Worm (Caenorhabditis elegans) whole organism, L2 larva: ENCODE data around the gene prk-2.

ENCODE experiments used
- C34F6.9 ChIP-seq: fragments of 150-350 bp; optimal IDR thresholded peaks from 2 replicates; lab custom pipeline; 2014; ENCODE audit warnings: missing biosample characterization, missing genetic modification characterization
- aly-2 ChIP-seq: fragments of 150-350 bp; optimal IDR thresholded peaks from 2 replicates; lab custom pipeline; 2014; ENCODE audit warnings: missing biosample characterization, missing genetic modification characterization
- ama-1 ChIP-seq: fragments of 150-350 bp; optimal IDR thresholded peaks from 2 replicates; lab custom pipeline; 2018; ENCODE audit warnings: inconsistent platforms
- blmp-1 ChIP-seq: sonication (generic microtip); optimal IDR thresholded peaks from 2 replicates; lab custom pipeline; 2017; ENCODE audit warnings: missing genetic modification characterization, mild to moderate bottlenecking, missing compliant biosample characterization, antibody characterized with exemption, moderate library complexity; ENCODE audit not compliant: insufficient read depth

- TF ChIP-seq aly-2 (no peak), ama-1 (lab: Kevin White, UChicago) (no peak), C34F6.9 (tag; lab: Kevin White, UChicago) (no peak), blmp-1 (tag; lab: Kevin White, UChicago) (no peak)
Measured at ce11 chrIII:3317887-3318286, 52.1 kb downstream of the prk-2 start.
